Worm (Caenorhabditis elegans) whole organism, late embryonic: ENCODE results near the gene R12C12.10.

Experiments
- K02D7.2 ChIP-seq: sonication (generic microtip); optimal IDR thresholded peaks from 2 replicates; lab custom pipeline; 2017; ENCODE audit warnings: mild to moderate bottlenecking, missing genetic modification characterization, missing compliant biosample characterization
- ama-1 ChIP-seq: fragments of 150-350 bp; optimal IDR thresholded peaks from 2 replicates; lab custom pipeline; 2014
- ceh-31 ChIP-seq: sonication (generic microtip); optimal IDR thresholded peaks from 2 replicates; lab custom pipeline; 2016; ENCODE audit warnings: missing genetic modification characterization, missing compliant biosample characterization
- ceh-9 ChIP-seq: sonication (generic microtip); optimal IDR thresholded peaks from 2 replicates; lab custom pipeline; 2016; ENCODE audit warnings: mild to moderate bottlenecking, missing genetic modification characterization, inconsistent platforms, missing compliant biosample characterization
- hlh-13 ChIP-seq: fragments of 200-800 bp; sonication (Bioruptor generic); optimal IDR thresholded peaks from 2 replicates; lab custom pipeline; 2018; ENCODE audit warnings: mild to moderate bottlenecking, missing genetic modification characterization, missing compliant biosample characterization
- npax-4 ChIP-seq: sonication (generic microtip); optimal IDR thresholded peaks from 2 replicates; lab custom pipeline; 2016; ENCODE audit warnings: missing genetic modification characterization, missing compliant biosample characterization
- pros-1 ChIP-seq: fragments of 150-350 bp; optimal IDR thresholded peaks from 2 replicates; lab custom pipeline; 2014; ENCODE audit warnings: missing biosample characterization, missing genetic modification reagents, missing genetic modification characterization
- tbx-7 ChIP-seq: sonication (generic microtip); optimal IDR thresholded peaks from 2 replicates; lab custom pipeline; 2016; ENCODE audit warnings: missing genotype, missing genetic modification characterization, missing compliant biosample characterization

- TF ChIP-seq npax-4 (tag; lab: Kevin White, UChicago) (no peak), hlh-13 (GFP tag; lab: Kevin White, UChicago) (no peak), K02D7.2 (no peak), ceh-31 (no peak), ceh-9 (tag; lab: Kevin White, UChicago) (no peak), pros-1 (tag; lab: Kevin White, UChicago) (no peak), tbx-7 (tag; lab: Kevin White, UChicago) (no peak), ama-1 (lab: Kevin White, UChicago) (no peak)
These were observed 3.1 kb upstream of the R12C12.10 start for ce11 chrII:6046023-6046631.
